Fruit fly (Drosophila melanogaster): ENCODE data around the gene bai.

The bai gene

DNA sequence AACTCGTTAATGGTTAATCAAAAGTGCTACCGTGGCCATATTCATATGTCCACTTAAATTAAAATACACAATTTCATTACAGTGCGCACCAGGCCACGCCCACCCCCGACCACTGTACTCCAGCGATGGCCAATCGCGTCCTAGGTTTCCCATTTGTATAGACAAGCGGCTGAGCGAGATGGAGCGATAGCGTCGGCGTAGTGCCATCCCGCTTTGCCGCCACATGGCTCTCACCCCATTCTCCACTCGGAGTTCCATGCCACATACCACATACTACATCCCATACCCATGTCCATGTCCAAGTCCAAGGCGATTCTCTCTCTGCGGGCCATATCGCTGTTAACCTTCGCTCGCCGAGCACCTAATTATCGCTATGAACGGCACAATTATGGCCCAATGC is 41.3 kb downstream of the bai start:
- TF ChIP-seq CG8478 (optimal IDR thresholded peaks at IDR 0.05) (peak; percentile 54), Dll (optimal IDR thresholded peaks at IDR 0.05) (no peak), usp (GFP tag; optimal IDR thresholded peaks at IDR 0.05) (no peak), EcR (GFP tag; optimal IDR thresholded peaks at IDR 0.05) (no peak)

DNA sequence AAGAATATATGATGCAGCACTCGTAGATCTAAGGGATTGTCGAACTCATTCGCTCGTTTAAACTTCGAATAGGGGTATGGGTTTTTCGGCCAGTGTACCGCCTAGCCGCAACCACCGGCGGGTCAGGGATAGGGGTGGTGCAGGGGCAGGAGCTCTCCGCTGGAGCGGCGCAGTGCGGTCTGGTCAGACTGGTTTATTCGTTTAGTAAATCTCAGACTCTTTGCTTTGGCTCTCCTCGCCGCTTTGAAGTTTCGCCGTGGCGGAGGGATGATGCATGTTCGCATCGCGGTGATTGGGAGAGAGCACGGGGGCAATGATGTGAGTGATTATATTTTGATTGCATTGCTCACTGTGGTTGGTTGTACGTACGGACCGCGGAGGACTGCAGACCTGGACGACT is 43.2 kb downstream of the bai start, which contains the start of gene fd96Ca:
fd96Ca (plus strand) TSS at position 337 of the 400 bp plus-strand sequence.
- TF ChIP-seq usp (GFP tag; optimal IDR thresholded peaks at IDR 0.05) (no peak), Dll (optimal IDR thresholded peaks at IDR 0.05) (peak; percentile 82), CG8478 (optimal IDR thresholded peaks at IDR 0.05) (no peak), EcR (GFP tag; optimal IDR thresholded peaks at IDR 0.05) (no peak), pan (optimal IDR thresholded peaks at IDR 0.05) (no peak), psq (optimal IDR thresholded peaks at IDR 0.05) (no peak)

All from whole organism.